Worm (Caenorhabditis elegans) whole organism, late embryonic: ENCODE data around the gene trx-3.

Experiments
- C08G9.2 ChIP-seq: sonication (generic microtip); optimal IDR thresholded peaks from 2 replicates; lab custom pipeline; 2016; ENCODE audit warnings: mild to moderate bottlenecking, missing genetic modification characterization, moderate library complexity, missing compliant biosample characterization
- C38D4.7 ChIP-seq: fragments of 200-800 bp; sonication (Bioruptor generic); optimal IDR thresholded peaks from 2 replicates; lab custom pipeline; 2018; ENCODE audit warnings: mild to moderate bottlenecking, missing genetic modification characterization, moderate library complexity, missing compliant biosample characterization
- T23F11.4 ChIP-seq: fragments of 200-800 bp; sonication (Bioruptor generic); optimal IDR thresholded peaks from 2 replicates; lab custom pipeline; 2018; ENCODE audit warnings: mild to moderate bottlenecking, missing genetic modification characterization, missing compliant biosample characterization
- Y22D7AL.16 ChIP-seq: sonication (generic microtip); optimal IDR thresholded peaks from 2 replicates; lab custom pipeline; 2016; ENCODE audit warnings: missing genetic modification characterization, missing compliant biosample characterization
- ceh-14 ChIP-seq: sonication (generic microtip); optimal IDR thresholded peaks from 2 replicates; lab custom pipeline; 2016; ENCODE audit warnings: missing genotype, missing genetic modification characterization, missing compliant biosample characterization
- ceh-18 ChIP-seq: sonication (generic microtip); optimal IDR thresholded peaks from 2 replicates; lab custom pipeline; 2016; ENCODE audit warnings: missing genetic modification characterization, missing compliant biosample characterization
- ceh-19 ChIP-seq: fragments of 200-800 bp; sonication (Bioruptor generic); optimal IDR thresholded peaks from 2 replicates; lab custom pipeline; 2018; ENCODE audit warnings: mild to moderate bottlenecking, missing genetic modification characterization, missing compliant biosample characterization
- ceh-22 ChIP-seq: sonication (generic microtip); optimal IDR thresholded peaks from 2 replicates; lab custom pipeline; 2017; ENCODE audit warnings: missing biosample characterization, missing genetic modification characterization
- ceh-24 ChIP-seq: sonication (generic microtip); optimal IDR thresholded peaks from 2 replicates; lab custom pipeline; 2016; ENCODE audit warnings: mild to moderate bottlenecking, missing genetic modification characterization, missing compliant biosample characterization
- ceh-30 ChIP-seq: fragments of 150-350 bp; optimal IDR thresholded peaks from 2 replicates; lab custom pipeline; 2014; ENCODE audit warnings: missing biosample characterization, missing genetic modification characterization
- ceh-31 ChIP-seq: sonication (generic microtip); optimal IDR thresholded peaks from 2 replicates; lab custom pipeline; 2016; ENCODE audit warnings: missing genetic modification characterization, missing compliant biosample characterization
- ceh-34 ChIP-seq: sonication (generic microtip); optimal IDR thresholded peaks from 2 replicates; lab custom pipeline; 2016; ENCODE audit warnings: mild to moderate bottlenecking, missing genetic modification characterization, missing compliant biosample characterization
- ceh-48 ChIP-seq: sonication (generic microtip); optimal IDR thresholded peaks from 2 replicates; lab custom pipeline; 2016; ENCODE audit warnings: missing genetic modification characterization, inconsistent platforms, missing compliant biosample characterization
- ceh-9 ChIP-seq: sonication (generic microtip); optimal IDR thresholded peaks from 2 replicates; lab custom pipeline; 2016; ENCODE audit warnings: mild to moderate bottlenecking, missing genetic modification characterization, inconsistent platforms, missing compliant biosample characterization
- che-1 ChIP-seq: sonication (generic microtip); optimal IDR thresholded peaks from 2 replicates; lab custom pipeline; 2016; ENCODE audit warnings: mild to moderate bottlenecking, missing genetic modification characterization, missing compliant biosample characterization
- dve-1 ChIP-seq: sonication (generic microtip); optimal IDR thresholded peaks from 2 replicates; lab custom pipeline; 2017; ENCODE audit warnings: antibody characterized with exemption, mild to moderate bottlenecking, missing genetic modification characterization, missing compliant biosample characterization
- elt-2 ChIP-seq: sonication (generic microtip); optimal IDR thresholded peaks from 2 replicates; lab custom pipeline; 2016; ENCODE audit warnings: missing genetic modification reagents, missing genetic modification characterization, missing compliant biosample characterization
- ets-4 ChIP-seq: sonication (generic microtip); optimal IDR thresholded peaks from 2 replicates; lab custom pipeline; 2016; ENCODE audit warnings: missing genetic modification characterization, missing compliant biosample characterization
- eyg-1 ChIP-seq: sonication (generic microtip); optimal IDR thresholded peaks from 2 replicates; lab custom pipeline; 2016; ENCODE audit warnings: missing genotype, missing genetic modification characterization, missing compliant biosample characterization
- fax-1 ChIP-seq: sonication (generic microtip); optimal IDR thresholded peaks from 2 replicates; lab custom pipeline; 2016; ENCODE audit warnings: missing genotype, missing genetic modification characterization, missing compliant biosample characterization
- hlh-15 ChIP-seq: sonication (generic microtip); optimal IDR thresholded peaks from 2 replicates; lab custom pipeline; 2016; ENCODE audit warnings: missing genetic modification characterization, missing compliant biosample characterization
- hlh-30 ChIP-seq: sonication (generic microtip); optimal IDR thresholded peaks from 2 replicates; lab custom pipeline; 2017; ENCODE audit warnings: antibody characterized with exemption, missing genetic modification characterization, missing compliant biosample characterization; ENCODE audit not compliant: insufficient read depth
- hlh-6 ChIP-seq: sonication (generic microtip); optimal IDR thresholded peaks from 2 replicates; lab custom pipeline; 2016; ENCODE audit warnings: missing genotype, missing genetic modification characterization, missing compliant biosample characterization
- hlh-8 ChIP-seq: sonication (generic microtip); optimal IDR thresholded peaks from 2 replicates; lab custom pipeline; 2016; ENCODE audit warnings: missing genotype, missing genetic modification characterization, missing compliant biosample characterization
- lim-6 ChIP-seq: sonication (generic microtip); optimal IDR thresholded peaks from 2 replicates; lab custom pipeline; 2016; ENCODE audit warnings: missing genetic modification characterization, missing compliant biosample characterization
- lin-11 ChIP-seq: fragments of 200-800 bp; sonication (Bioruptor generic); optimal IDR thresholded peaks from 2 replicates; lab custom pipeline; 2018; ENCODE audit warnings: mild to moderate bottlenecking, missing genetic modification characterization, missing compliant biosample characterization
- madf-2 ChIP-seq: sonication (generic microtip); optimal IDR thresholded peaks from 2 replicates; lab custom pipeline; 2017; ENCODE audit warnings: missing genetic modification characterization, missing compliant biosample characterization
- mec-3 ChIP-seq: sonication (generic microtip); optimal IDR thresholded peaks from 2 replicates; lab custom pipeline; 2016; ENCODE audit warnings: borderline replicate concordance, missing genetic modification characterization, missing compliant biosample characterization
- nfya-1 ChIP-seq: sonication (generic microtip); optimal IDR thresholded peaks from 2 replicates; lab custom pipeline; 2017; ENCODE audit warnings: missing genetic modification characterization, mild to moderate bottlenecking, missing compliant biosample characterization, antibody characterized with exemption, moderate library complexity
- npax-4 ChIP-seq: sonication (generic microtip); optimal IDR thresholded peaks from 2 replicates; lab custom pipeline; 2016; ENCODE audit warnings: missing genetic modification characterization, missing compliant biosample characterization
- pag-3 ChIP-seq: sonication (generic microtip); optimal IDR thresholded peaks from 2 replicates; lab custom pipeline; 2016; ENCODE audit warnings: missing compliant biosample characterization, missing genetic modification characterization, borderline replicate concordance
- pat-9 ChIP-seq: fragments of 200-800 bp; sonication (Bioruptor generic); optimal IDR thresholded peaks from 2 replicates; lab custom pipeline; 2018; ENCODE audit warnings: mild to moderate bottlenecking, missing genetic modification characterization, moderate library complexity, missing compliant biosample characterization
- pax-1 ChIP-seq: fragments of 150-350 bp; optimal IDR thresholded peaks from 2 replicates; lab custom pipeline; 2014; ENCODE audit warnings: missing biosample characterization, missing genetic modification characterization
- pros-1 ChIP-seq: fragments of 150-350 bp; optimal IDR thresholded peaks from 2 replicates; lab custom pipeline; 2014; ENCODE audit warnings: missing biosample characterization, missing genetic modification reagents, missing genetic modification characterization
- ref-2 ChIP-seq: sonication (generic microtip); optimal IDR thresholded peaks from 2 replicates; lab custom pipeline; 2016; ENCODE audit warnings: missing genetic modification characterization, missing compliant biosample characterization
- sox-2 ChIP-seq: fragments of 200-800 bp; sonication (Bioruptor generic); IDR thresholded peaks from 2 replicates; pipeline ENCODE4 v1.3.6; 2022; ENCODE audit warnings: missing genetic modification reagents, missing genetic modification characterization, missing compliant biosample characterization
- syd-9 ChIP-seq: sonication (generic microtip); optimal IDR thresholded peaks from 2 replicates; lab custom pipeline; 2016; ENCODE audit warnings: mild to moderate bottlenecking, missing genetic modification characterization, moderate library complexity, missing compliant biosample characterization
- tbx-2 ChIP-seq: sonication (generic microtip); optimal IDR thresholded peaks from 2 replicates; lab custom pipeline; 2016; ENCODE audit warnings: missing genetic modification characterization, missing compliant biosample characterization
- tbx-7 ChIP-seq: sonication (generic microtip); optimal IDR thresholded peaks from 2 replicates; lab custom pipeline; 2016; ENCODE audit warnings: missing genotype, missing genetic modification characterization, missing compliant biosample characterization
- ttx-3 ChIP-seq: sonication (generic microtip); optimal IDR thresholded peaks from 2 replicates; lab custom pipeline; 2016; ENCODE audit warnings: missing genetic modification reagents, missing genetic modification characterization, missing compliant biosample characterization
- unc-3 ChIP-seq, 2 experiments: fragments of 200-800 bp in 1 of 2; sonication (Bioruptor generic) in 1 of 2; sonication (generic microtip) in 1 of 2; conservative IDR thresholded peaks in 1 of 2; optimal IDR thresholded peaks in 1 of 2; 2 replicates each; pipeline versions ENCODE4 v1.3.6 to Lab custom; 2016 to 2022; ENCODE audit warnings: missing compliant biosample characterization in 2 of 2, missing genetic modification characterization in 2 of 2, missing genetic modification reagents in 1 of 2
- unc-86 ChIP-seq: sonication (generic microtip); optimal IDR thresholded peaks from 2 replicates; lab custom pipeline; 2016; ENCODE audit warnings: missing genetic modification characterization, missing compliant biosample characterization
- ztf-16 ChIP-seq: sonication (generic microtip); optimal IDR thresholded peaks from 2 replicates; lab custom pipeline; 2017; ENCODE audit warnings: missing genetic modification characterization, missing compliant biosample characterization

The trx-3 gene

ce11 chrIV:4486738-4487137 is at the start of gene trx-3:
trx-3 (plus strand) TSS chrIV:4487028.
- TF ChIP-seq ceh-30, result no peak

ce11 chrIV:4437825-4438224 is 49.0 kb upstream of the trx-3 start:
- TF ChIP-seq pag-3 (tag; lab: Kevin White, UChicago) (no peak), pros-1 (tag; lab: Kevin White, UChicago) (no peak), ceh-14 (tag; lab: Kevin White, UChicago) (no peak), che-1 (tag; lab: Kevin White, UChicago) (no peak), ceh-19 (no peak), ceh-31 (tag; lab: Kevin White, UChicago) (no peak)

- TF ChIP-seq lin-11 (tag; lab: Kevin White, UChicago) (no peak), npax-4 (tag; lab: Kevin White, UChicago) (no peak), ceh-24 (tag; lab: Kevin White, UChicago) (no peak), ttx-3 (no peak), syd-9 (tag; lab: Kevin White, UChicago) (no peak), pax-1 (tag; lab: Kevin White, UChicago) (no peak), T23F11.4 (GFP tag; lab: Kevin White, UChicago) (no peak), ceh-34 (tag; lab: Kevin White, UChicago) (no peak), tbx-2 (tag; lab: Kevin White, UChicago) (no peak), sox-2 (GFP tag; lab: Robert Waterston, UW) (no peak), mec-3 (tag; lab: Kevin White, UChicago) (no peak), ceh-19 (no peak), che-1 (tag; lab: Kevin White, UChicago) (no peak), tbx-7 (tag; lab: Kevin White, UChicago) (no peak), Y22D7AL.16 (tag; lab: Kevin White, UChicago) (no peak)
Observed at ce11 chrIV:4439190-4439589, 47.6 kb upstream of the trx-3 start, which contains the start of gene fbxb-74. fbxb-74 (minus strand) TSS chrIV:4439290.

ce11 chrIV:4441077-4441476 is 45.8 kb upstream of the trx-3 start, which contains the start of gene fbxb-75:
fbxb-75 (minus strand) TSS chrIV:4441177.
- TF ChIP-seq ref-2 (tag; lab: Kevin White, UChicago), result no peak

ce11 chrIV:4445711-4446290 is 41.0 kb upstream of the trx-3 start, which contains the start of the genes wapl-1 and htz-1:
wapl-1 (minus strand) TSS chrIV:4445740.
htz-1 (plus strand) TSS chrIV:4446216.
- TF ChIP-seq unc-86 (tag; lab: Kevin White, UChicago) (peak; percentile 9), elt-2 (tag; lab: Kevin White, UChicago) (peak; percentile 51), ceh-9 (no peak), ceh-18 (tag; lab: Kevin White, UChicago) (peak; percentile 74), fax-1 (tag; lab: Kevin White, UChicago) (peak; percentile 24), ceh-31 (tag; lab: Kevin White, UChicago) (peak; percentile 67), unc-3 (GFP tag; conservative IDR thresholded peaks at IDR 0.05; lab: Robert Waterston, UW) (no peak), unc-3 (tag; optimal IDR thresholded peaks at IDR 0.05; lab: Kevin White, UChicago) (peak; percentile 53), tbx-2 (tag; lab: Kevin White, UChicago) (peak; percentile 71), eyg-1 (tag; lab: Kevin White, UChicago) (peak; percentile 24), ceh-30 (no peak), hlh-6 (tag; lab: Kevin White, UChicago) (no peak), hlh-15 (tag; lab: Kevin White, UChicago) (no peak), ceh-48 (tag; lab: Kevin White, UChicago) (peak; percentile 7), pat-9 (tag; lab: Kevin White, UChicago) (no peak), syd-9 (tag; lab: Kevin White, UChicago) (peak; percentile 15), hlh-30 (tag; lab: Kevin White, UChicago) (no peak), C08G9.2 (tag; lab: Kevin White, UChicago) (no peak), hlh-8 (tag; lab: Kevin White, UChicago) (peak; percentile 10), ref-2 (tag; lab: Kevin White, UChicago) (peak; percentile 69), ztf-16 (tag; lab: Kevin White, UChicago) (peak; percentile 19), C38D4.7 (GFP tag; lab: Kevin White, UChicago) (no peak), nfya-1 (tag; lab: Kevin White, UChicago) (peak; percentile 95), dve-1 (peak; percentile 73), ets-4 (tag; lab: Kevin White, UChicago) (no peak), Y22D7AL.16 (tag; lab: Kevin White, UChicago) (no peak), madf-2 (tag; lab: Kevin White, UChicago) (peak; percentile 48), lim-6 (tag; lab: Kevin White, UChicago) (no peak), ceh-22 (tag; lab: Kevin White, UChicago) (peak; percentile 14)
